Fruit fly (Drosophila melanogaster): Measurements from ENCODE around the gene CG43389.

Gene CG43389

DNA sequence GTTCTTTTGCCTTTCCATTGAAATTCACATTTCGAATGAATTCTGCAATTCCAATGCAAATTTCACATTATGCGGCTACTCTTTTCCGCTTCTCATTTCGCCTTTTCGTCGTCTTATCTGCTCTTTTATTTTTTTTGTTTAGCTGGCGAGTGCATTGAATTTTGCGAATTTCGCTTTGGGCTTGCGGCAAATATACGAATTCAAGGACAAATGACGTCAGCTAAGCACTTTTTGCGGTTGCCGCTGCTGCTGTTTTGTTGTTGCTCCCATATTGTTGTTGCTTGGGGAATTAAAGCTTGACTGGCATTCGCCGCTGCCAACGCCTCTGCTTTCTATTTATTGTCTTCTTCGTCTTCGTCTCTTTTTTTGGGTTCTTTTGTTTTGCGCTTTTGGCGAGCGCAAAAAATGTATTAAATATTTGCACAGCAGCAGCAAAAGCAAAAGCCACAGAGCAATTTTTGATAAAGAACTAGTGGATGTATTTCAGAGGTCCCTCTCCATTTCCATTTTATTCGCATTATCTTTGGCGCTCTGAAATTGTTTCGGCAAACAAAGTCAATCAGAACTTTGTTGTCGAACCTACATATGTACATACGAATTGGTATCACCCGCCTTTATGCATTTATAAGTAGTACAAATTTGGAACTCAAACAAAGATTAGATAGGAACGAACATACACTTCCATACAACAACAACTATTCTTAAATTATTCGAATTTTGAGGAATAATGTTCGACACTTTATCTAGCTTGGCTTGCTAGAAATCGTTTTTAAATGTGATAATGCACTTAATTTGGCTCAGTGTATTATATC, 7.8 kb upstream of the CG43389 start:
- TF ChIP-seq tj (GFP tag; optimal IDR thresholded peaks at IDR 0.05) = peak; percentile 80
- TF ChIP-seq bab1 (GFP tag; optimal IDR thresholded peaks at IDR 0.05) = no peak
- no peak for TF ChIP-seq CG1620 (GFP tag; optimal IDR thresholded peaks at IDR 0.05)
- TF ChIP-seq Crg-1 (GFP tag; optimal IDR thresholded peaks at IDR 0.05) = no peak
- no peak for TF ChIP-seq ovo (GFP tag; optimal IDR thresholded peaks at IDR 0.05)
- peak; percentile 40 for TF ChIP-seq CG33017 (tag; optimal IDR thresholded peaks at IDR 0.05)
- peak; percentile 50 for TF ChIP-seq CG7101 (tag; optimal IDR thresholded peaks at IDR 0.05)
- TF ChIP-seq Hr96 (GFP tag; optimal IDR thresholded peaks at IDR 0.05) = no peak
- TF ChIP-seq pad (GFP tag; optimal IDR thresholded peaks at IDR 0.05) = no peak
- TF ChIP-seq CG11617 (GFP tag; optimal IDR thresholded peaks at IDR 0.05) = peak; percentile 28
- no peak for TF ChIP-seq CG5204 (GFP tag; optimal IDR thresholded peaks at IDR 0.05)
- no peak for TF ChIP-seq cic (GFP tag; optimal IDR thresholded peaks at IDR 0.05)

DNA sequence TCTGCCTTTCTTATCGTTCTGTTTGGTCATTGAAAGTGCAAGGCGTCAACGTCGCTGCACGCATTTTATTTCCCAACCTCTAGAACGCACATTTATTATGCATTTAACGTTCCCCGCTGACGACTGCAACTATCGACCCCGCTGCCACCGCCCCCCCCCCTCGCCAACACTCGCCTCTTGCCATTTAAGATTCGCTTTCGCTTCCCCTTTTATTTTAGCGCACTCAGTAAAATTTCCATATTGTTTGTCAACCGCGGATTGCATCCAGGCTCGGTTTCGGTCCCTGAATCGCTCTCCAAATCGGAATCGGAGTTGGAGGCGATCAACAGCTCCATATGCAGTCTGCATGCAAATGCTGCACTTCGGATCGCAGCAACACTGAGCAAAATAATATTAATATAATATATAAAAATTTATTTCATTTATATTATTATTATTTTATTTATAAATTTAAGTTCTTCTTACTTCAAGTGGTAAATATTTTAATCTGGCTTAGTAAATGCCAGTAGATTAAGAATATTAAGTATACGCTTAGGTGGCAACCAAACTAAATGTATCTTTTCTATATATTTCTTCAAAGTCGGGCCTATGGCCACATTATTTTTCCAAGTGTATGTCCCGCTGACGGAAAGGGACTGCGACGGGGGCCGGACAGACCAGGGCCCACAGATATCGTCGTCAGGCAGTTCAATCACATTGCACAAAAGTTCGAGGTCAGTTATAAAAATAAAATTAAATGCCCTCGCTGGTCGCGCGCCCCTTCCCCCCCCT, 7.0 kb upstream of the CG43389 start:
- TF ChIP-seq CG1620 (GFP tag; optimal IDR thresholded peaks at IDR 0.05) (no peak), tj (GFP tag; optimal IDR thresholded peaks at IDR 0.05) (peak; percentile 48), kay (GFP tag; ENCODE audit: borderline replicate concordance) (peak; percentile 9)

DNA sequence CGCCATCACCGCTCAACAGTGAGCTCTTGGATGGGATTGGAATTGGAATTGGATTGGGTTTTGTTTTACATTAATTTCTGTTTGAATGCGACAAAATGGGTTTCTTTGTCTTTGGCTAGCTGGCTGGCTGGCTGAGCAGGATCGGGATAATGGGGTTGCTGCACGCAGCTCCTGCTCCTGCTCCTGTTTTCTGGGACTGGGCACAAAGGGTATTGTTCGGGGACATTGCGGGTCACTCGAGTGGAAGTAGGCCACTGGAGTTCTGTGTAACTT, 6.5 kb upstream of the CG43389 start:
- TF ChIP-seq CG7045 (GFP tag; optimal IDR thresholded peaks at IDR 0.05) (no peak), bab1 (GFP tag; optimal IDR thresholded peaks at IDR 0.05) (no peak), ovo (GFP tag; optimal IDR thresholded peaks at IDR 0.05) (no peak), CG33017 (tag; optimal IDR thresholded peaks at IDR 0.05) (no peak), CG12768 (GFP tag; optimal IDR thresholded peaks at IDR 0.05) (no peak), CG1620 (GFP tag; optimal IDR thresholded peaks at IDR 0.05) (no peak), tj (GFP tag; optimal IDR thresholded peaks at IDR 0.05) (no peak), pad (GFP tag; optimal IDR thresholded peaks at IDR 0.05) (no peak), Mnt (GFP tag; optimal IDR thresholded peaks at IDR 0.05) (no peak), CG14711 (tag; optimal IDR thresholded peaks at IDR 0.05) (no peak), cic (GFP tag; optimal IDR thresholded peaks at IDR 0.05) (no peak)

dm6 chr3L:3242121-3243083, 5.4 kb upstream of the CG43389 start:
- TF ChIP-seq kay (GFP tag; ENCODE audit: borderline replicate concordance) (no peak), Mnt (GFP tag; optimal IDR thresholded peaks at IDR 0.05) (no peak), CG1620 (GFP tag; optimal IDR thresholded peaks at IDR 0.05) (no peak), CG14711 (tag; optimal IDR thresholded peaks at IDR 0.05) (no peak), pad (GFP tag; optimal IDR thresholded peaks at IDR 0.05) (no peak), toe (GFP tag; optimal IDR thresholded peaks at IDR 0.05) (no peak), CG33017 (tag; optimal IDR thresholded peaks at IDR 0.05) (no peak), cic (GFP tag; optimal IDR thresholded peaks at IDR 0.05) (no peak), Crg-1 (GFP tag; optimal IDR thresholded peaks at IDR 0.05) (no peak), cnc (optimal IDR thresholded peaks at IDR 0.05) (no peak), Hr96 (GFP tag; optimal IDR thresholded peaks at IDR 0.05) (no peak), CG11617 (GFP tag; optimal IDR thresholded peaks at IDR 0.05) (no peak), ovo (GFP tag; optimal IDR thresholded peaks at IDR 0.05) (no peak), CG12768 (GFP tag; optimal IDR thresholded peaks at IDR 0.05) (no peak), CG7101 (tag; optimal IDR thresholded peaks at IDR 0.05) (no peak), CG5204 (GFP tag; optimal IDR thresholded peaks at IDR 0.05) (no peak), tj (GFP tag; optimal IDR thresholded peaks at IDR 0.05) (no peak), bab1 (GFP tag; optimal IDR thresholded peaks at IDR 0.05) (no peak), Clk (GFP tag; optimal IDR thresholded peaks at IDR 0.05) (no peak)

DNA sequence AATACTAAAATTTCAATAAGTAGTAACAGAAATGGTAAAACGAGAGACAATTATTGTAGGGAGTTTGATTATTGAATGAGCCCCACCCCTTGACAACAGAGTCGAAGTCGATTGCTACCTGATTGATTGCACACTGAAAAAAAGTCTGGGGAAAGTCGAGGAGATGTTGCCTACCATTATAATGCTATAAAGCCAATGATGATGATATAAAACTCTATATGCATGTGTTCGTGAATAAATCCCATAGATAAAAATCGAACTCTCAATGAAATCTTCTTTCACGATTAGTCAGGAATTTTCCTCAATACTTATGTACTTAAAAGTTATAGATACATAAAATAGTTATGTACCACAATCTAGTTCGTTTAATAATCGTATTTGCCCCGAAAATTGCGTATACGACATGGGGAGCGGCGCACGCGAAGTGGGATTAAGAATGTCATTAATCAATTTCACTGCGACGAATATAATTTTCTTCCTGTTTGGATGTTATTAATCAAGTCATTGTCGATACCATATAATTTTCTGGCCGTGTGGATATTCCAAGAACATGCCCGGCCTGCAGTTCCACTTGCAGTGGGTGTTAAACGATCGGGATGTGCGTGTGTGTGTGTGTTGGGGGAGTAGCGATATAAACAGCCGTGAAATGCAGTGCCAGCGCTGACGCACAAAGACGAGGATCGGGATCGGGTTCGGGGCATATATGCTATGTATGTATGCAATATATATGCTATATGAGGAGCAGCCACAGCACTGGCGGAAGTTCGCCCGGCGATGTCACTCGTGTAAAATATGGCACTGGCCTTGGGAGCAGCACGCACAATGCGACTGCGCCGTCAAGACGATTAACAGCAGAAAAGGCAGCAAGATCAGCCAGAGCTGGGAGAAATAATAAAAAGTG, 3.3 kb upstream of the CG43389 start, which contains the start of gene CG12078:
Gene CG12078, minus strand, starts transcription at position 51 of the 901 bp plus-strand sequence.
- TF ChIP-seq toe (GFP tag; optimal IDR thresholded peaks at IDR 0.05) (no peak), CG7101 (tag; optimal IDR thresholded peaks at IDR 0.05) (no peak), Clk (GFP tag; optimal IDR thresholded peaks at IDR 0.05) (no peak), Crg-1 (GFP tag; optimal IDR thresholded peaks at IDR 0.05) (no peak), CG14711 (tag; optimal IDR thresholded peaks at IDR 0.05) (no peak), CG1620 (GFP tag; optimal IDR thresholded peaks at IDR 0.05) (no peak), cnc (optimal IDR thresholded peaks at IDR 0.05) (no peak), pad (GFP tag; optimal IDR thresholded peaks at IDR 0.05) (no peak), CG7045 (GFP tag; optimal IDR thresholded peaks at IDR 0.05) (no peak), CG11617 (GFP tag; optimal IDR thresholded peaks at IDR 0.05) (no peak), Hr96 (GFP tag; optimal IDR thresholded peaks at IDR 0.05) (no peak), CG33017 (tag; optimal IDR thresholded peaks at IDR 0.05) (no peak), CG12768 (GFP tag; optimal IDR thresholded peaks at IDR 0.05) (no peak)
